Worm (Caenorhabditis elegans): ENCODE measurements around the gene T25B2.3.

T25B2.3 gene

DNA sequence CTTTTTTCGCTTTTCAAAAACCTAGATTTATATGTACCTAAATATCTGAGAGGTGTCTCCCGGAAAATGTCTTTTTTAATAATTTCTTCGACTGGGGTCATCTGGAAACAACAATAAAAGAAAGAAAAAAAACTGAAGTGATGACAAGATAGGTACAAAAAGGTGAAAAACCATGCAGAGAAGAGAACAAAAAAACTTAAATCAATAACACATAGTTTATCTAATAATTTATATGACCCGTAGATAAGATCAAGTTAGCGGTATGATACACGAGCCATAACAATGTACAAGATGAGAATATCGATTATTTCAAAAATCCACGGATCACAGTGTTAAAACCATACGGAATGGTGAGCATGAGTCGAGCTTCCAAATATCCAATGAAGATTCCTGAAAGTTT lies 30.4 kb downstream of the T25B2.3 start, which contains the start of gene mtp-18:
mtp-18 (minus strand) TSS at position 101 of the 400 bp plus-strand sequence.
- TF ChIP-seq tbx-37 (GFP tag; conservative IDR thresholded peaks at IDR 0.05): no peak
- TF ChIP-seq ceh-36 (tag; optimal IDR thresholded peaks at IDR 0.05): no peak
- no peak for TF ChIP-seq tra-4 (tag; optimal IDR thresholded peaks at IDR 0.05)
- no peak for TF ChIP-seq tbx-11 (GFP tag; IDR thresholded peaks at IDR 0.05)
- no peak for TF ChIP-seq hmbx-1 (tag; optimal IDR thresholded peaks at IDR 0.05)
- TF ChIP-seq ets-7 (tag; optimal IDR thresholded peaks at IDR 0.05): no peak
- no peak for TF ChIP-seq ceh-13 (GFP tag; optimal IDR thresholded peaks at IDR 0.05)
- TF ChIP-seq ama-1 (optimal IDR thresholded peaks at IDR 0.05): no peak
- no peak for TF ChIP-seq B0310.2 (tag; optimal IDR thresholded peaks at IDR 0.05)

DNA sequence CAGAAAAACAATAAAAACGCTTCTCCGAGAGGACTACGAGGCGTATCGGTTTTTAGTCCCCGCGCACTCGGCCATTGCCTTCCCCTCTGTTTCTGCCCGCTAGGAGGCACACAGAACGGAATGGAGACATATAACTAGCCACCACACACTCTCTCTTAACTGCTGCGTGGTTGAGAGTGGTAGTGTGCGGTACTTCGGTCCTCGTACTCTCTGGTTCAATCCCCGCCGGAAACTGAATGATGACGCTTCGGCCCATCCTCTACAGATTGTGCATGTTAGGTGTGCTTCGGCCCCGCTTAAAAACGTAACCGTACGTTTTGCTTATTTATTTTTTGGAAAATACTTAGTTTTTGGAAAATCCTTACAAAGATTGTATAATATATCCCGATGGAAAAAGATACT lies 31.8 kb downstream of the T25B2.3 start, which contains the start of gene T13C5.6:
T13C5.6 (minus strand) TSS at position 1 of the 402 bp plus-strand sequence.
- TF ChIP-seq ceh-13 (GFP tag; optimal IDR thresholded peaks at IDR 0.05) (peak; percentile 93), tbx-11 (GFP tag; IDR thresholded peaks at IDR 0.05) (peak; percentile 97), B0310.2 (tag; optimal IDR thresholded peaks at IDR 0.05) (peak; percentile 96), tbx-37 (GFP tag; conservative IDR thresholded peaks at IDR 0.05) (peak; percentile 98), aly-1 (tag; optimal IDR thresholded peaks at IDR 0.05) (peak; percentile 98), ets-7 (tag; optimal IDR thresholded peaks at IDR 0.05) (peak; percentile 96), flt-1 (GFP tag; IDR thresholded peaks at IDR 0.05) (peak; percentile 95), hnd-1 (tag; optimal IDR thresholded peaks at IDR 0.05) (peak; percentile 95), scrt-1 (GFP tag; IDR thresholded peaks at IDR 0.05) (peak; percentile 94), sea-1 (GFP tag; conservative IDR thresholded peaks at IDR 0.05) (peak; percentile 98), tra-4 (tag; optimal IDR thresholded peaks at IDR 0.05) (peak; percentile 95), hmbx-1 (tag; optimal IDR thresholded peaks at IDR 0.05) (peak; percentile 85), F13C5.2 (tag; optimal IDR thresholded peaks at IDR 0.05) (peak; percentile 99), hmg-4 (GFP tag; optimal IDR thresholded peaks at IDR 0.05) (peak; percentile 100), pes-1 (GFP tag; IDR thresholded peaks at IDR 0.05) (peak; percentile 98), ceh-36 (tag; optimal IDR thresholded peaks at IDR 0.05) (peak; percentile 93), ama-1 (optimal IDR thresholded peaks at IDR 0.05) (peak; percentile 58)

DNA sequence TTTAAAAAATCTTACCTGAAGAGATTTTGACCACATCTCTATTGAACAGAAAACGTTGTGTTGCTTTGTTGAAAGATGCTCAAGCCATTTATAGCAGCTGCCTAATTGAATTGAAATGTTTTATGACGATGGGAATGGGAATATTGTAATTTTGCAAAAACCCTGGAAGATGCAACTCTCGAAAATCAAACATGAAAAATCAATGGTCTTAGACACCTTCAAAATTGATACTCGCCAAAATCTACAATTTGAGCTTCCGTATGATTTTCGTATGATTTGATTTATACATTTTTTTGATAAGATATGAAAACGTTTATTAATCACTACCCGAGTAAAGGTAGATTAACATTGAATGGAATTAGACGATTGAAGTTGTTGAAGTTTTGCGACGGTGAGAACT lies 32.5 kb downstream of the T25B2.3 start, which contains the start of gene C14F11.7:
C14F11.7 (minus strand) TSS at position 101 of the 400 bp plus-strand sequence.
- TF ChIP-seq pes-1 (GFP tag; IDR thresholded peaks at IDR 0.05): no peak
- no peak for TF ChIP-seq aly-1 (tag; optimal IDR thresholded peaks at IDR 0.05)
- no peak for TF ChIP-seq sea-1 (GFP tag; conservative IDR thresholded peaks at IDR 0.05)
- TF ChIP-seq ceh-36 (tag; optimal IDR thresholded peaks at IDR 0.05): no peak
- no peak for TF ChIP-seq tbx-11 (GFP tag; IDR thresholded peaks at IDR 0.05)
- no peak for TF ChIP-seq scrt-1 (GFP tag; IDR thresholded peaks at IDR 0.05)
- no peak for TF ChIP-seq tra-4 (tag; optimal IDR thresholded peaks at IDR 0.05)
- TF ChIP-seq ets-7 (tag; optimal IDR thresholded peaks at IDR 0.05): no peak
- TF ChIP-seq hmbx-1 (tag; optimal IDR thresholded peaks at IDR 0.05): no peak

DNA sequence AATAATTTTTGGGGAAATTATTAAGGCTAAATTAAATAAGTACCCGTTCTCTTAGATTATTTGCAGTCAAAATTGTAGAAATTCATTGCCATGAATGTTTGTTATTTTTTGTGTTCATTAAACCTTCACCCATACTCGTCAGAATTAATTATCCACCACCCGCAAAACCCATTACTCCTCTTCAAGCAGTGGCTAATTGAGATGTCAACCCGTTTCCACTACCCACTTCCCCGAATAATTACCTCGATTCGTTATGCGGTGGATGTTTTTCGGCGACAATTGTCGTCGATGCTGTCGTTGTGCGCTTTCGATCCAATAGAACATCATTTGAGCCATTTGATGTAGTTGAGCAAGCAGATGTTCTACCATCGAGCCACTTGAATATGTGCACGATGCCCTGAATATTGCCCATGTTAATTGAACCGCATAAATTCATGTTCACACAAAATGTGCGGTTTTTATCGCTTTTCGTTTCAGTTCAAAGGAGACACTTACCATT lies 35.4 kb downstream of the T25B2.3 start:
- TF ChIP-seq ets-7 (tag; optimal IDR thresholded peaks at IDR 0.05): no peak
- no peak for TF ChIP-seq tbx-11 (GFP tag; IDR thresholded peaks at IDR 0.05)
- no peak for TF ChIP-seq sea-1 (GFP tag; conservative IDR thresholded peaks at IDR 0.05)
- no peak for TF ChIP-seq tbx-37 (GFP tag; conservative IDR thresholded peaks at IDR 0.05)
- no peak for TF ChIP-seq hmg-4 (GFP tag; optimal IDR thresholded peaks at IDR 0.05)
- no peak for TF ChIP-seq tra-4 (tag; optimal IDR thresholded peaks at IDR 0.05)
- no peak for TF ChIP-seq hmbx-1 (tag; optimal IDR thresholded peaks at IDR 0.05)
- no peak for TF ChIP-seq ceh-36 (tag; optimal IDR thresholded peaks at IDR 0.05)
- no peak for TF ChIP-seq hnd-1 (tag; optimal IDR thresholded peaks at IDR 0.05)
- TF ChIP-seq ceh-13 (GFP tag; optimal IDR thresholded peaks at IDR 0.05): no peak
- TF ChIP-seq pes-1 (GFP tag; IDR thresholded peaks at IDR 0.05): no peak

DNA sequence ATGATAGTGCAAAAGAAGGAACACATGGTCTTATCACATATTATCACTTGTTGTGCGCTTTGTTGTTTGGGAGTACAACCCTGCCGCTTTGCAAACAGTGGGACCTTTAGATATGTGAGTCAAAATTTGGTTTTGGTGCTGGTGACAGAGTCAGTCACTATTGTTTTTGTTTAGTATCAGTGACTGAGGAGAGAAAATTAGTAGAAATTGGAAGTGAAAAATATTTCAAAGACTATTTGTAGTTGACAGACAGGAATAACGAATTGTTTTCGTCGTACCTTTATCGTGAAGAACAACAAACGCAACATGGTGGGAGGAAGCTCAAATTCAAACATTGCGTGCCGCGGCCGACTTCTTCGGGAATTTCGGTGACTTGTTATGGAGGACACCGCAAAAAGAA lies 40.6 kb downstream of the T25B2.3 start, which contains the start of gene lrch-1:
lrch-1 (minus strand) TSS at position 101 of the 400 bp plus-strand sequence.
- TF ChIP-seq ama-1 (optimal IDR thresholded peaks at IDR 0.05) (no peak), tbx-11 (GFP tag; IDR thresholded peaks at IDR 0.05) (no peak), hmg-4 (GFP tag; optimal IDR thresholded peaks at IDR 0.05) (no peak), tra-4 (tag; optimal IDR thresholded peaks at IDR 0.05) (no peak), tbx-37 (GFP tag; conservative IDR thresholded peaks at IDR 0.05) (no peak), flt-1 (GFP tag; IDR thresholded peaks at IDR 0.05) (no peak), ceh-13 (GFP tag; optimal IDR thresholded peaks at IDR 0.05) (no peak), sea-1 (GFP tag; conservative IDR thresholded peaks at IDR 0.05) (no peak), ceh-36 (tag; optimal IDR thresholded peaks at IDR 0.05) (no peak), hmbx-1 (tag; optimal IDR thresholded peaks at IDR 0.05) (no peak), aly-1 (tag; optimal IDR thresholded peaks at IDR 0.05) (no peak), pes-1 (GFP tag; IDR thresholded peaks at IDR 0.05) (no peak), hnd-1 (tag; optimal IDR thresholded peaks at IDR 0.05) (no peak)

DNA sequence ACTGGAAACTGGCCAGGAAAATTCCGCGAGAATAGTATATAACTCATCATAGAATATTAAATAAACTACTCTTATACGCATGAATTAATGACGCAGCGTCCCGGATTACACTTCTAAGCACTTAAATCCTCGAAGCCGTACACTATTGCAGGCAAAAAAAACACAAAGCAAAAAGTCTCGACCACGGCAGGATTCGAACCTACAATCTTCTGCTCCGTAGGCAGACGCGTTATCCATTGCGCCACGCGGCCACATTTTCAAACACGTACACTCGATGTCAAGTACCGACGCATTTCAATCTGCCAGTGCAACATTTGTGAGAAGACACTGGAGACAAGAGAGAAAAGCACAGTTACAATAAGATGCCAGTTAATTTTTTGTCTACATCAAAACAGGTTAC lies 44.0 kb downstream of the T25B2.3 start:
- peak; percentile 38 for TF ChIP-seq hnd-1 (tag; optimal IDR thresholded peaks at IDR 0.05)
- peak; percentile 50 for TF ChIP-seq ceh-36 (tag; optimal IDR thresholded peaks at IDR 0.05)
- TF ChIP-seq sea-1 (GFP tag; conservative IDR thresholded peaks at IDR 0.05): 0 out of 2 replicates have a peak, but pooled peaks have one; percentile 42
- peak; percentile 53; the same call in 1 of the 2 replicates for TF ChIP-seq tbx-11 (GFP tag; IDR thresholded peaks at IDR 0.05)
- no peak for TF ChIP-seq ama-1 (optimal IDR thresholded peaks at IDR 0.05)
- TF ChIP-seq pes-1 (GFP tag; IDR thresholded peaks at IDR 0.05): peak; percentile 81
- peak; percentile 70 for TF ChIP-seq tbx-37 (GFP tag; conservative IDR thresholded peaks at IDR 0.05)
- TF ChIP-seq flt-1 (GFP tag; IDR thresholded peaks at IDR 0.05): peak; percentile 58
- TF ChIP-seq F13C5.2 (tag; optimal IDR thresholded peaks at IDR 0.05): peak; percentile 62
- TF ChIP-seq hmg-4 (GFP tag; optimal IDR thresholded peaks at IDR 0.05): peak; percentile 55
- TF ChIP-seq hmbx-1 (tag; optimal IDR thresholded peaks at IDR 0.05): no peak
- TF ChIP-seq scrt-1 (GFP tag; IDR thresholded peaks at IDR 0.05): 0 out of 2 replicates have a peak, but pooled peaks have one; percentile 63
- peak; percentile 44 for TF ChIP-seq ets-7 (tag; optimal IDR thresholded peaks at IDR 0.05)
- peak; percentile 55 for TF ChIP-seq aly-1 (tag; optimal IDR thresholded peaks at IDR 0.05)
- TF ChIP-seq tra-4 (tag; optimal IDR thresholded peaks at IDR 0.05): no peak
- peak; percentile 13 for TF ChIP-seq ceh-13 (GFP tag; optimal IDR thresholded peaks at IDR 0.05)
- no peak for TF ChIP-seq B0310.2 (tag; optimal IDR thresholded peaks at IDR 0.05)

DNA sequence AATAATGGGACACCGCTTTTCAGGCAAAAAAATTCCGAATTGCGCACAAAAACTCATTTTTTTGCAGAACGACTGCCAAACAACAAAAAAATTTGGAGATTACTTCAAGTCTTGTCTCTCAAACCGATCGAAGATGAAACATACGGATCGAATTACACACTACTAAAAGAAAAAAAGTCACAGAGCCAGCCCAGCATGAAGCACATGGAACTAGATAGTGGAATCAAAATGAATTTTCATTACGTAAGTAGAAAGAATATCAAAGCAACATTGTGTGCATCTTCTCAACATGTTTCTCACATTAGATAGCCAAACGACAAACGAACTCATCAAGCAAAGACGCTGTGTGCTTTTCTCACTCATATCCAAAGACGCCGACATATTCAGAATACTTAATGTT lies 45.2 kb downstream of the T25B2.3 start:
- no peak for TF ChIP-seq F13C5.2 (tag; optimal IDR thresholded peaks at IDR 0.05)
- TF ChIP-seq tbx-11 (GFP tag; IDR thresholded peaks at IDR 0.05): no peak
- no peak for TF ChIP-seq sea-1 (GFP tag; conservative IDR thresholded peaks at IDR 0.05)
- TF ChIP-seq ama-1 (optimal IDR thresholded peaks at IDR 0.05): no peak
- TF ChIP-seq B0310.2 (tag; optimal IDR thresholded peaks at IDR 0.05): no peak
